Fruit fly (Drosophila melanogaster): Measurements from ENCODE around the gene CG15743.

CG15743 gene

DNA sequence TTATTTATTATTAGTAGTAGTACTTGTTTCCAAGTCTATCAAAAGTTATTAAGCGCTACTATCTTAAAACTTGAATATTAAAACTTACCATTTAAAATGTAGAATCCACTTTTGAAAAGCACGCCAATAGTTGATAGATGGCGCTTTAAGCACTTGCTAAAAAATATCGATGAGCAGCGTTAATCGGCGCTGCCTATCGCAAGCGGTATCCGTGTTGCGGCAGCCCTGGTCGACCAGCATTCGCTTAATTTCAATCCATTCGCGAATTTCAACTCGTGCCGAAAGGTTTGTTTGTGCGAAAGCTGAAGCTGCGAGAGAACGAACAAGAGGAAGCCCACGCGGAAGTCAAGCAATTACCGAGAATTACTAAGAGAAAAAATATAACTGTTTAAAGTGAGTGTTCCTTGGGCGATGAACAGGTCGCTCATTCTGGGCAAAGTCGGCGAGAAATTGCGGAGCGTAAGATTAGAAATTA is 44.1 kb downstream of the CG15743 start, which contains the start of gene Prx2 (continued):
- TF ChIP-seq Atf6 (GFP tag; IDR thresholded peaks at IDR 0.05) (no peak), Fer3 (tag; optimal IDR thresholded peaks at IDR 0.05) (no peak)

DNA sequence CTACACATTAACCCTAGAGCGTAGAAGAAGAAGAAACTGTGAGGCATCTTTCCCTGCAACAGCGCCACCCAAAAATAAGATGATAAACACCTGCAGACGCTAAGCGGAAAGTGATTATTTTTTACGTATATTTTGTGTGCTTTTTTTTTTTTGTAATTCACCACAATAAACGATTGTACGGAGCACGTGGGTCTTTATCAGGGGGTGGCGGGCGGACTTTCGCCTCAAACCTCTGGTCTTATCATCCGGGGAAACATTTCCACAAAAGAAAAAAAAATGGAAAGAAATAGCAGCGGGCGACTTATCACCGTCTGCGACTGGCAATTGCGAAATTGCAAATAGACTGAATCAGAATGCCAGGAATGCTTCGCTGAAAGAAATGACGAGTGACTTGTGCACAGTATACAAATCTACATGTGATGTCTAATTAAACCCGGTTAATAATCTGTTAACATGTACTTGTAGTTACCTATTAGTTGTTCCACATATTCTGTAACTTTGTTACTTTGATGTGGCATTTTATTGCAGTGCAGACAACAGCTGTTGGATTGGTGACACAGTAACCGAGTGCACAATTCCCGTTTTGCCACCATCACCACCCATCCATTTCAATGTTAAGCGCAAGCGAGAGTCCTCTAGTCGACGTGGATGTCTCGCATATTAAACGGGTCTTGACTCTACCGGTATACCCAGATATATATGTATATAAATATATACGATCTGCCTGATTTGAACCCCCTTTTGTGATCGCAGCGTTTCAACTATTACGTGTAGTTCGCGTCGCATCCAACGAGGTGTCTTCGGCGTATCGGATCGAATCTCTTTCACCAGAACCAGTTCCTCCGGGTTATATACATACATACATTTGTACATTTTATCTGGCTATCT is 46.6 kb downstream of the CG15743 start:
- TF ChIP-seq CG9437 (GFP tag; optimal IDR thresholded peaks at IDR 0.05) = no peak
- TF ChIP-seq Gsc (GFP tag; IDR thresholded peaks at IDR 0.05) = no peak
- no peak for TF ChIP-seq lmd (GFP tag; IDR thresholded peaks at IDR 0.05)
- no peak for TF ChIP-seq sob (GFP tag; IDR thresholded peaks at IDR 0.05)
- TF ChIP-seq NfI (GFP tag; optimal IDR thresholded peaks at IDR 0.05) = peak; percentile 21
- TF ChIP-seq kah (GFP tag; optimal IDR thresholded peaks at IDR 0.05) = no peak
- 0 out of 3 replicates have a peak, but pooled peaks have one; percentile 13 for TF ChIP-seq CG11695 (GFP tag; IDR thresholded peaks at IDR 0.05)
- TF ChIP-seq ash1 (GFP tag; optimal IDR thresholded peaks at IDR 0.05) = no peak
- no peak for TF ChIP-seq shn (GFP tag; optimal IDR thresholded peaks at IDR 0.05)
- TF ChIP-seq Taf1 (GFP tag; IDR thresholded peaks at IDR 0.05) = no peak
- no peak for TF ChIP-seq NK7.1 (GFP tag; optimal IDR thresholded peaks at IDR 0.05)
- no peak for TF ChIP-seq CG14667 (GFP tag; IDR thresholded peaks at IDR 0.05)
- TF ChIP-seq zfh1 (GFP tag; IDR thresholded peaks at IDR 0.05) = no peak
- TF ChIP-seq CG7839 (tag; optimal IDR thresholded peaks at IDR 0.05) = peak; percentile 7
- TF ChIP-seq Nf-YB (GFP tag; optimal IDR thresholded peaks at IDR 0.05) = no peak
- no peak for TF ChIP-seq CG14965 (GFP tag; optimal IDR thresholded peaks at IDR 0.05; ENCODE audit: borderline replicate concordance)
- TF ChIP-seq Ptx1 (GFP tag; IDR thresholded peaks at IDR 0.05) = peak; percentile 28; the same call in 1 of the 2 replicates
- TF ChIP-seq GATAe (GFP tag; conservative IDR thresholded peaks at IDR 0.05) = no peak
- TF ChIP-seq Chrac-16 (GFP tag; optimal IDR thresholded peaks at IDR 0.05) = no peak
- peak; percentile 41 for TF ChIP-seq CG11504 (tag; optimal IDR thresholded peaks at IDR 0.05)
- TF ChIP-seq CG1603 (tag; optimal IDR thresholded peaks at IDR 0.05) = peak; percentile 53
- 0 out of 3 replicates have a peak, but pooled peaks have one; percentile 13 for TF ChIP-seq Dbx (GFP tag; IDR thresholded peaks at IDR 0.05)
- TF ChIP-seq Awh (GFP tag; IDR thresholded peaks at IDR 0.05) = no peak
- TF ChIP-seq HmgD (GFP tag; optimal IDR thresholded peaks at IDR 0.05) = no peak
- TF ChIP-seq D19B (GFP tag; optimal IDR thresholded peaks at IDR 0.05) = no peak
- peak; percentile 5 for TF ChIP-seq Antp (GFP tag; optimal IDR thresholded peaks at IDR 0.05)
- TF ChIP-seq CG12769 (tag; optimal IDR thresholded peaks at IDR 0.05) = peak; percentile 11
- no peak for TF ChIP-seq CG8478 (optimal IDR thresholded peaks at IDR 0.05)
- no peak for TF ChIP-seq sens-2 (GFP tag; IDR thresholded peaks at IDR 0.05)
- no peak for TF ChIP-seq CG12236 (GFP tag; optimal IDR thresholded peaks at IDR 0.05)
- no peak for TF ChIP-seq Side (GFP tag; optimal IDR thresholded peaks at IDR 0.05)
- TF ChIP-seq tup (GFP tag; optimal IDR thresholded peaks at IDR 0.05) = no peak
- no peak for TF ChIP-seq CG1602 (GFP tag; optimal IDR thresholded peaks at IDR 0.05)
- no peak for TF ChIP-seq CG1832 (GFP tag; optimal IDR thresholded peaks at IDR 0.05)
- TF ChIP-seq nau (GFP tag; optimal IDR thresholded peaks at IDR 0.05) = no peak
- no peak for TF ChIP-seq CG17186 (GFP tag; optimal IDR thresholded peaks at IDR 0.05)
- no peak for TF ChIP-seq CG13296 (GFP tag; optimal IDR thresholded peaks at IDR 0.05)
- no peak for TF ChIP-seq CG12155 (GFP tag; optimal IDR thresholded peaks at IDR 0.05)
- no peak for TF ChIP-seq E2f1 (GFP tag; IDR thresholded peaks at IDR 0.05)
- TF ChIP-seq CG16863 (GFP tag; optimal IDR thresholded peaks at IDR 0.05) = no peak
- no peak for TF ChIP-seq danr (GFP tag; IDR thresholded peaks at IDR 0.05)
- no peak for TF ChIP-seq Nf-YA (GFP tag; IDR thresholded peaks at IDR 0.05)
- TF ChIP-seq CG18476 (GFP tag; optimal IDR thresholded peaks at IDR 0.05) = no peak
- no peak for TF ChIP-seq CG9797 (GFP tag; optimal IDR thresholded peaks at IDR 0.05)
- TF ChIP-seq cwo (GFP tag; optimal IDR thresholded peaks at IDR 0.05) = peak; percentile 20
- TF ChIP-seq Vsx1 (GFP tag; optimal IDR thresholded peaks at IDR 0.05) = no peak

Measured in whole organism, embryonic.